Worm (Caenorhabditis elegans) whole organism, early embryonic: ENCODE data around the gene srg-17.

Experiments
- B0310.2 ChIP-seq: sonication (generic microtip); optimal IDR thresholded peaks from 2 replicates; lab custom pipeline; 2016; ENCODE audit warnings: mild to moderate bottlenecking, missing genetic modification characterization, missing compliant biosample characterization
- F13C5.2 ChIP-seq: sonication (generic microtip); optimal IDR thresholded peaks from 2 replicates; lab custom pipeline; 2017; ENCODE audit warnings: mild to moderate bottlenecking, missing genetic modification characterization, inconsistent platforms, missing compliant biosample characterization
- aly-1 ChIP-seq: sonication (generic microtip); optimal IDR thresholded peaks from 2 replicates; lab custom pipeline; 2016; ENCODE audit warnings: missing genetic modification characterization, missing compliant biosample characterization
- ama-1 ChIP-seq: fragments of 150-350 bp; optimal IDR thresholded peaks from 2 replicates; lab custom pipeline; 2014
- ceh-13 ChIP-seq: fragments of 200-800 bp; sonication (Bioruptor generic); optimal IDR thresholded peaks from 2 replicates; lab custom pipeline; 2018; ENCODE audit warnings: mild to moderate bottlenecking, missing genetic modification characterization, missing compliant biosample characterization
- ceh-36 ChIP-seq: sonication (generic microtip); optimal IDR thresholded peaks from 2 replicates; lab custom pipeline; 2016; ENCODE audit warnings: missing genetic modification characterization, inconsistent platforms, missing compliant biosample characterization
- ets-7 ChIP-seq: sonication (generic microtip); optimal IDR thresholded peaks from 2 replicates; lab custom pipeline; 2016; ENCODE audit warnings: missing genotype, missing genetic modification characterization, missing compliant biosample characterization
- flt-1 ChIP-seq: fragments of 200-800 bp; sonication (Bioruptor generic); IDR thresholded peaks from 2 replicates; pipeline ENCODE4 v1.3.6; 2022; ENCODE audit warnings: missing genetic modification characterization, missing compliant biosample characterization
- hmbx-1 ChIP-seq: sonication (generic microtip); optimal IDR thresholded peaks from 2 replicates; lab custom pipeline; 2016; ENCODE audit warnings: mild to moderate bottlenecking, missing genetic modification characterization, missing compliant biosample characterization
- hmg-4 ChIP-seq: fragments of 200-800 bp; sonication (Bioruptor generic); optimal IDR thresholded peaks from 2 replicates; lab custom pipeline; 2018; ENCODE audit warnings: mild to moderate bottlenecking, missing genetic modification characterization, missing compliant biosample characterization
- hnd-1 ChIP-seq: sonication (generic microtip); optimal IDR thresholded peaks from 2 replicates; lab custom pipeline; 2016; ENCODE audit warnings: missing genetic modification characterization, missing compliant biosample characterization
- pes-1 ChIP-seq: fragments of 200-800 bp; sonication (Bioruptor generic); IDR thresholded peaks from 2 replicates; pipeline ENCODE4 v1.3.6; 2022; ENCODE audit warnings: missing genetic modification reagents, missing genetic modification characterization, missing compliant biosample characterization
- scrt-1 ChIP-seq: fragments of 200-800 bp; sonication (Bioruptor generic); IDR thresholded peaks from 2 replicates; pipeline ENCODE4 v1.3.6; 2022; ENCODE audit warnings: missing genetic modification characterization, missing compliant biosample characterization
- sea-1 ChIP-seq: fragments of 200-800 bp; sonication (Bioruptor generic); conservative IDR thresholded peaks from 2 replicates; pipeline ENCODE4 v1.3.6; 2022; ENCODE audit warnings: missing genetic modification characterization, missing compliant biosample characterization
- tbx-11 ChIP-seq: fragments of 200-800 bp; sonication (Bioruptor generic); IDR thresholded peaks from 2 replicates; pipeline ENCODE4 v1.3.6; 2022; ENCODE audit warnings: missing genetic modification characterization, missing compliant biosample characterization
- tbx-37 ChIP-seq: fragments of 200-800 bp; sonication (Bioruptor generic); conservative IDR thresholded peaks from 2 replicates; pipeline ENCODE4 v1.3.6; 2022; ENCODE audit warnings: missing genetic modification reagents, missing genetic modification characterization, missing compliant biosample characterization
- tra-4 ChIP-seq: sonication (generic microtip); optimal IDR thresholded peaks from 2 replicates; lab custom pipeline; 2017; ENCODE audit warnings: missing genetic modification characterization, missing compliant biosample characterization

srg-17 gene

DNA sequence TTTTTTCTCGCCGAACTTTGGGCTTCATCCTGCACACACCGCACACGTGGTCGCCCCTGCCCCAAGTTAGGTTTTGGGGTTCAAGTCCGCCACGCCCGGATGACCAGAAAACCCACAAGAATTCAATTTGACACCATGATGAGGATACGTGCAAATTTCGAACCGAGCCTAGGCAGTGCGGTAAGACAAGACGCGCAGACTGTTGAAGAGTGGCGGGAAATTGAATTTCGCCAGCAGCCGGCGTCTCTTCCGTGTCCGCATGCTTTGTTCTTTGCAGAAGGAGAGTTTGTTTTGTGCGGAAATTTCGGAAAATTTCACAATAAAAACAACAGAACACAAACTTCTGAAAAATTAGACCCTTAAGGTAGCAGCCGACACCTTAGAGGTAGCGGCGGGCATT is 26.5 kb downstream of the srg-17 start:
- TF ChIP-seq pes-1 (GFP tag; lab: Robert Waterston, UW) (no peak), hnd-1 (no peak), F13C5.2 (tag; lab: Kevin White, UChicago) (no peak), hmbx-1 (no peak), flt-1 (GFP tag; lab: Robert Waterston, UW) (no peak)

DNA sequence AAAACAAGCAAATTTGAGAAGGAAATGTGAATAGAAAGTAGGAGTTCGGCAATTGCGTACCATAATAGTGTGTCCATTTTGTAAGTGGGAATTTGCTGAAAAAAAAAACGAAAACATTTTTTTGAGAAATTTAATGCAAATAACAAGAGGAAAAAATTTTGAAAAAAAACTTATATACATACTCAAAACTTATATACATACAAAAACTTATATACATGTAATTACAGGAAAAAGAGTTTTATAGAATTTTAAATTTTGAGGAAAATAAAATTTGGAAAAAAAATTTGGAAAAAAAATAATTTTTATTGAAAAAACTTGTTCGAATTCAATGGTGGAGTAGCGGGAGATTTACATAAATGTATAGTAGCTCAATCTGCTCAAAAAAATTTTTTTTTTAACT is 29.3 kb downstream of the srg-17 start, which contains the start of gene ador-1:
TSS of gene ador-1 (minus strand) at position 101 of the 400 bp plus-strand sequence.
- TF ChIP-seq ceh-36 (tag; lab: Kevin White, UChicago), result no peak
- TF ChIP-seq hmbx-1, result no peak
- no peak for TF ChIP-seq sea-1 (GFP tag; lab: Robert Waterston, UW)
- TF ChIP-seq ets-7 (tag; lab: Kevin White, UChicago), result no peak
- no peak for TF ChIP-seq scrt-1
- no peak for TF ChIP-seq tbx-37
- TF ChIP-seq pes-1 (GFP tag; lab: Robert Waterston, UW), result no peak
- no peak for TF ChIP-seq F13C5.2 (tag; lab: Kevin White, UChicago)
- TF ChIP-seq flt-1 (GFP tag; lab: Robert Waterston, UW), result no peak
- TF ChIP-seq ceh-13 (GFP tag; lab: Kevin White, UChicago), result no peak
- TF ChIP-seq hmg-4 (GFP tag; lab: Kevin White, UChicago), result no peak
- no peak for TF ChIP-seq tbx-11 (GFP tag; lab: Robert Waterston, UW)
- TF ChIP-seq ama-1, result no peak

DNA sequence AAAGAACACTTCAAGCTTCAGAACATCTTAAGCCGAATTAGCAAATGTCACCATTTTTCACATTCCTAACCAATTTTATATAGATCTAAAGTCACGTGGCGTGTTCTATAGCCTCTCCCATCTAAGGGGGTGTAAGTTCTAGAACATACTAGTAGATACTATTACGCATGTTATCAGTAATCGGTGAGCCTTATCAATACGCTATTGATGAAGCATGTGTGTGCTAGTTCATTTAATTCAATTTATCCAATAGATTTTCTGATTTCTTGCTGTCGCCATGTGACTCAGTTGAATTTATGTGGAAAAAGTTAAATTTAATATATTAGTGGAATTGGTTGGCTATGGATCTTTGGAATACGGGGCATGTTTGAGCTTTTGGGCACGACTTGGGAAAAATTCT is 33.0 kb downstream of the srg-17 start:
- TF ChIP-seq flt-1 (GFP tag; lab: Robert Waterston, UW) (no peak), tbx-11 (GFP tag; lab: Robert Waterston, UW) (no peak), B0310.2 (tag; lab: Kevin White, UChicago) (no peak), sea-1 (GFP tag; lab: Robert Waterston, UW) (no peak), tbx-37 (no peak), hnd-1 (no peak), hmg-4 (GFP tag; lab: Kevin White, UChicago) (no peak), aly-1 (tag; lab: Kevin White, UChicago) (no peak), hmbx-1 (no peak)

DNA sequence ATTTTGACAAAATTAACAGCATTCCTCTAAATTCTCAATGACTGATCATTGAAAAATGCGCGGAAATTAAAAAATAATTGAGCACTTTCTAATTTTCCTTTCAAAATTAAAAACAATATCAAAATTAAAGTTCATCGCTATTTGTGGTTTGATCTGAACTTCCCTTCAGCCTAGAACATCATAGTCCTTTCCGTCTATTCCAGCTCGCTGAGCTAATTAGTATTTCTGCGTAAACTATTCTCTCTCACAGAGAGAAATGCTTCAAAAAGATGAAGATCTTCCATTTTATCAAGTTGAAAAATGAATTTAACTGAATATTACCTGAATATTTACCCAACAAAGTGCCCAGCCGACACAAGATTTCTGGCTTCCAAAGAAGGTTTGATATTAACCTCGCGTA is 33.5 kb downstream of the srg-17 start, which contains the start of gene srh-68:
TSS of gene srh-68 (plus strand) at position 301 of the 400 bp plus-strand sequence.
- no peak for TF ChIP-seq F13C5.2 (tag; lab: Kevin White, UChicago)
- no peak for TF ChIP-seq ets-7 (tag; lab: Kevin White, UChicago)
- no peak for TF ChIP-seq tbx-11 (GFP tag; lab: Robert Waterston, UW)
- TF ChIP-seq tra-4, result no peak
- no peak for TF ChIP-seq hnd-1
- no peak for TF ChIP-seq aly-1 (tag; lab: Kevin White, UChicago)
- no peak for TF ChIP-seq B0310.2 (tag; lab: Kevin White, UChicago)
- TF ChIP-seq ceh-36 (tag; lab: Kevin White, UChicago), result no peak
- no peak for TF ChIP-seq hmbx-1
- no peak for TF ChIP-seq ama-1
- TF ChIP-seq hmg-4 (GFP tag; lab: Kevin White, UChicago), result no peak
- TF ChIP-seq pes-1 (GFP tag; lab: Robert Waterston, UW), result no peak
- no peak for TF ChIP-seq flt-1 (GFP tag; lab: Robert Waterston, UW)
- no peak for TF ChIP-seq tbx-37
- TF ChIP-seq scrt-1, result no peak
- no peak for TF ChIP-seq sea-1 (GFP tag; lab: Robert Waterston, UW)

DNA sequence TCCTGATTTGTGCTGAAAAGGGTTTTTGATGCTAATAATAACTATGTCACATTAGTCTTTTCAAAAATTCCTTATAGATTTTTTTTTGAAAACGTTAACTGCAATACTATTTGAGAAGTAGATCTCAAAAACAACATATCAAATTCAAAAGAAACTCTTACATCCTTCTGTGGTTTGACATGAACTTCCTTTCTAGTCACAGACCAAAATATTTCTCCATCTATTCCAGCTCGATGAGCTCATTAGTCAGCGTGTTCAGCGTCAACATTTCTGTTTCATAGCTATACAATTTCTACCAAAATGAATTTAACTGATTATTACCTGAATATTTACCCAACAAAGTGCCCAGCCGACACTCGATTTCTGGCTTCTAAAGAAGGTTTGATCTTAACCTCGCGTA is 35.1 kb downstream of the srg-17 start, which contains the start of gene srh-67:
TSS of gene srh-67 (plus strand) at position 301 of the 400 bp plus-strand sequence.
- TF ChIP-seq hnd-1 (no peak), ceh-13 (GFP tag; lab: Kevin White, UChicago) (no peak), pes-1 (GFP tag; lab: Robert Waterston, UW) (no peak), ets-7 (tag; lab: Kevin White, UChicago) (no peak), tbx-37 (no peak), ceh-36 (tag; lab: Kevin White, UChicago) (no peak), tbx-11 (GFP tag; lab: Robert Waterston, UW) (no peak), scrt-1 (no peak), hmbx-1 (no peak), F13C5.2 (tag; lab: Kevin White, UChicago) (no peak), tra-4 (no peak), ama-1 (no peak), B0310.2 (tag; lab: Kevin White, UChicago) (no peak), flt-1 (GFP tag; lab: Robert Waterston, UW) (no peak), hmg-4 (GFP tag; lab: Kevin White, UChicago) (no peak), sea-1 (GFP tag; lab: Robert Waterston, UW) (no peak), aly-1 (tag; lab: Kevin White, UChicago) (no peak)

DNA sequence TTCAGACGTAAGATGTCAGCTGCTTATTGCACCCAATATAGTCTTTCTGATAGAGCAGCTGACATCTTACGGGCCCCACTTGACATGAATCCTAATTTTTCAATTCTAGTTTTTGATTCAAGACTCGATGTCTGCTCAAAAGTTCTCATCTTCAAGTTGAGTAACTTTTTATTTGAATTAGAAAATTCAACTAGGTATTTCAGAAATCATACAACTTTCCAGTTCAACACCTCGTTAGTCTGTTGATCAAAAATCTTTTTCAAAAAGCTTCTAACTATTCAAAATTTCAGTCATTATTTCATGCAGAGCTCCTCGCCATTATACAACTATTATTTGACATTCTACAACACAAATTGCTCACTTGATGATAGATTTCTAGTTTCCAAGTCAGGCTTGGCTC is 38.4 kb downstream of the srg-17 start, which contains the start of gene srh-73:
TSS of gene srh-73 (plus strand) at position 301 of the 400 bp plus-strand sequence.
- TF ChIP-seq ets-7 (tag; lab: Kevin White, UChicago), result no peak
- no peak for TF ChIP-seq ceh-36 (tag; lab: Kevin White, UChicago)
- no peak for TF ChIP-seq ama-1
- TF ChIP-seq F13C5.2 (tag; lab: Kevin White, UChicago), result no peak
- TF ChIP-seq B0310.2 (tag; lab: Kevin White, UChicago), result no peak
- TF ChIP-seq flt-1 (GFP tag; lab: Robert Waterston, UW), result no peak
- TF ChIP-seq hmbx-1, result no peak
- no peak for TF ChIP-seq tra-4
- no peak for TF ChIP-seq ceh-13 (GFP tag; lab: Kevin White, UChicago)
- no peak for TF ChIP-seq scrt-1
- TF ChIP-seq tbx-37, result no peak
- TF ChIP-seq sea-1 (GFP tag; lab: Robert Waterston, UW), result no peak
- TF ChIP-seq pes-1 (GFP tag; lab: Robert Waterston, UW), result no peak
- TF ChIP-seq aly-1 (tag; lab: Kevin White, UChicago), result no peak
- TF ChIP-seq tbx-11 (GFP tag; lab: Robert Waterston, UW), result no peak
- no peak for TF ChIP-seq hnd-1
- TF ChIP-seq hmg-4 (GFP tag; lab: Kevin White, UChicago), result no peak

DNA sequence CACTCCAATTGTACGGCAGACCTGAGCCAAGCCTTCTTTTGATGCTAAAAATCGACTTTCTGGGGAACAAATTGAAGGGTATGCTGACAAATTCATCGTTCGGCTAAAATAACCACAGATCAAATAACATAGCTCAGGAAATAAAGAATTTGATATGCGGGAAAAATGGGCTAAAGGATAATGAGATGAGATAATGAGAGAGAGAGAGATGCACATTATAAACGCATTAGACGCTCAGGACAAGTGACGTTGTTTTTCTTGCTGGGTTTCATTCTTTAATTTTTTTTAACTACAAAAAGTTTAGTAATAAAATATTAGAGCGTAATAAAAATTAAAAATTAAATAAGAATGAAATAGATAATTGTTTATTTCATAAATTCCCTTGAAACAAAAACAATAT is 41.1 kb downstream of the srg-17 start, which contains the start of gene srh-69:
TSS of gene srh-69 (minus strand) at position 101 of the 400 bp plus-strand sequence.
- TF ChIP-seq scrt-1 (no peak), flt-1 (GFP tag; lab: Robert Waterston, UW) (no peak), ceh-13 (GFP tag; lab: Kevin White, UChicago) (no peak), hmg-4 (GFP tag; lab: Kevin White, UChicago) (no peak), tbx-11 (GFP tag; lab: Robert Waterston, UW) (no peak), hmbx-1 (no peak), ceh-36 (tag; lab: Kevin White, UChicago) (no peak), tbx-37 (no peak), sea-1 (GFP tag; lab: Robert Waterston, UW) (no peak), pes-1 (GFP tag; lab: Robert Waterston, UW) (no peak), F13C5.2 (tag; lab: Kevin White, UChicago) (no peak), B0310.2 (tag; lab: Kevin White, UChicago) (no peak), hnd-1 (no peak), ama-1 (no peak), aly-1 (tag; lab: Kevin White, UChicago) (no peak), tra-4 (no peak), ets-7 (tag; lab: Kevin White, UChicago) (no peak)
